Fruit fly (Drosophila melanogaster): Measurements from ENCODE around the gene AMPKalpha.

Gene AMPKalpha

dm6 chrX:1399056-1400003 is 24.0 kb downstream of the AMPKalpha start (continued):
- no peak for TF ChIP-seq Hr39 (GFP tag; optimal IDR thresholded peaks at IDR 0.05)
- no peak for TF ChIP-seq CG6792 (GFP tag; optimal IDR thresholded peaks at IDR 0.05)
- peak; percentile 32 for TF ChIP-seq dac (GFP tag; optimal IDR thresholded peaks at IDR 0.05)
- TF ChIP-seq topi (GFP tag; optimal IDR thresholded peaks at IDR 0.05) = no peak
- peak; percentile 13 for TF ChIP-seq achi (GFP tag; optimal IDR thresholded peaks at IDR 0.05)
- no peak for TF ChIP-seq CG8319 (GFP tag; optimal IDR thresholded peaks at IDR 0.05)
- no peak for TF ChIP-seq CG4318 (GFP tag; optimal IDR thresholded peaks at IDR 0.05)
- TF ChIP-seq CG3032 (tag; optimal IDR thresholded peaks at IDR 0.05) = peak; percentile 5
- TF ChIP-seq dsx (GFP tag; optimal IDR thresholded peaks at IDR 0.05; ENCODE audit: poor library complexity, severe bottlenecking) = no peak
- peak; percentile 52 for TF ChIP-seq CG1621 (tag; optimal IDR thresholded peaks at IDR 0.05)
- peak; percentile 69 for TF ChIP-seq svp (GFP tag)
- peak; percentile 13 for TF ChIP-seq Sox14 (GFP tag; optimal IDR thresholded peaks at IDR 0.05)
- TF ChIP-seq CG31627 (GFP tag; optimal IDR thresholded peaks at IDR 0.05) = no peak
- TF ChIP-seq esn (GFP tag; optimal IDR thresholded peaks at IDR 0.05) = peak; percentile 27
- no peak for TF ChIP-seq CG10631 (GFP tag; optimal IDR thresholded peaks at IDR 0.05)

dm6 chrX:1405012-1405411 is 29.7 kb downstream of the AMPKalpha start:
- TF ChIP-seq CG11902 (GFP tag; optimal IDR thresholded peaks at IDR 0.05) = no peak
- no peak for TF ChIP-seq fd59A (GFP tag; optimal IDR thresholded peaks at IDR 0.05)
- TF ChIP-seq pdm3 (GFP tag; optimal IDR thresholded peaks at IDR 0.05) = no peak
- no peak for TF ChIP-seq Hr38 (GFP tag; optimal IDR thresholded peaks at IDR 0.05)
- TF ChIP-seq CG7368 (GFP tag; optimal IDR thresholded peaks at IDR 0.05) = no peak
- no peak for TF ChIP-seq CG11762 (GFP tag; optimal IDR thresholded peaks at IDR 0.05; ENCODE audit: insufficient read depth)
- TF ChIP-seq CG31627 (GFP tag; optimal IDR thresholded peaks at IDR 0.05) = no peak
- no peak for TF ChIP-seq spab (GFP tag; optimal IDR thresholded peaks at IDR 0.05)
- no peak for TF ChIP-seq Eip75B (GFP tag; optimal IDR thresholded peaks at IDR 0.05)

DNA sequence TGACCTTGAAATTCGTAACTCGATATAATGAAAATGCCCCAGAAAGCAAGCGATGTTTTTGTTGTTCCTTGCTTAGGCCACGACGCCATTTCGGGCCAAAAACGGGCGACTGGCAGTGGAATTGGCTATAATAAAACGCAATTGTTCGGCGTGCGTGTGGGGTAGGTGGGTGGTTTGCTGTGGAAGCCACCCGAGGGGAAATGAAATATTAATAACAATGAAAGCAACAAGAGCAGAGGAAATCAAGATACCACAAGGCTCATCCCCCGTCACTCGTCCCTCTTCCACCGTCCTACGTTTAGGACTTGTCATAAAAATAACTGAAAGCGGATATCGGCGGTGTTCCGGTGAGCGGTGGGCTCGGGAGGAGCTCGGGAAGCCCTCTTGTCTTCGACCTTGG is 30.4 kb downstream of the AMPKalpha start:
- TF ChIP-seq Lpt (GFP tag; optimal IDR thresholded peaks at IDR 0.05) = no peak
- no peak for TF ChIP-seq cyc (GFP tag; optimal IDR thresholded peaks at IDR 0.05)
- no peak for TF ChIP-seq Hr38 (GFP tag; optimal IDR thresholded peaks at IDR 0.05)
- no peak for TF ChIP-seq eg (GFP tag; IDR thresholded peaks at IDR 0.05)
- TF ChIP-seq Eip75B (GFP tag; optimal IDR thresholded peaks at IDR 0.05) = no peak
- TF ChIP-seq CG15336 (GFP tag; IDR thresholded peaks at IDR 0.05) = no peak
- no peak for TF ChIP-seq Smox (GFP tag; optimal IDR thresholded peaks at IDR 0.05)
- no peak for TF ChIP-seq Gug (GFP tag; IDR thresholded peaks at IDR 0.05)
- no peak for TF ChIP-seq Blimp-1 (GFP tag; optimal IDR thresholded peaks at IDR 0.05)
- no peak for TF ChIP-seq CG4318 (GFP tag; optimal IDR thresholded peaks at IDR 0.05)
- TF ChIP-seq CG10631 (GFP tag; optimal IDR thresholded peaks at IDR 0.05) = no peak
- TF ChIP-seq esn (GFP tag; optimal IDR thresholded peaks at IDR 0.05) = no peak

DNA sequence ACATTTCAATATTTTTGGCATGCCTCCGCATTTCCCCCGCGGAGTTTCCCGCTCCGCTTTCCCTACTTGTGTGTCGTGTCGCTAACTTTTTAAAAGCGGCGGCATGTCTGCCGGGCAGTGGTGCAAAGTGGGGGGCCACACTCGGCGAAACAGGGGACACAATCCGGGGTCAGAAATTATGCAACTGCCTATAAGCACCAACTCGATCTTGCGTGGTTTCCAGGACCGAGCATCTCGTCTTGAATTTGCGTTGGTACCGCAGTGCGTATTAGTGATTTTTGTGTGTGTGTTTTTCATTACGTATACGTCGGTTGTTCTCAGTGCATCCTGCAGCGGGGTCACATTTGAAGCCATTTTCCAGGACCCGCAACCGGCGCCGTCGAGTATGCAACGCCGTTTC is 32.3 kb downstream of the AMPKalpha start:
- TF ChIP-seq svp (GFP tag) (peak; percentile 58), CG15336 (GFP tag; IDR thresholded peaks at IDR 0.05) (no peak), Hr4 (GFP tag; optimal IDR thresholded peaks at IDR 0.05) (no peak), Eip78C (GFP tag) (peak; percentile 49), dac (GFP tag; optimal IDR thresholded peaks at IDR 0.05) (no peak), CG6808 (GFP tag; optimal IDR thresholded peaks at IDR 0.05) (no peak), CG31627 (GFP tag; optimal IDR thresholded peaks at IDR 0.05) (no peak)

All from whole organism, prepupa.